Worm (Caenorhabditis elegans): Measurements from ENCODE around the gene Y37E11AL.9.

- no peak for TF ChIP-seq lin-39 (tag; optimal IDR thresholded peaks at IDR 0.05)
- TF ChIP-seq ztf-11 (tag; optimal IDR thresholded peaks at IDR 0.05) = no peak
- TF ChIP-seq ces-1 (GFP tag; optimal IDR thresholded peaks at IDR 0.05) = no peak
- TF ChIP-seq jun-1 (tag; optimal IDR thresholded peaks at IDR 0.05) = no peak
- TF ChIP-seq fos-1 (tag; optimal IDR thresholded peaks at IDR 0.05) = no peak
- TF ChIP-seq lsy-2 (tag; optimal IDR thresholded peaks at IDR 0.05) = no peak
- TF ChIP-seq spr-3 (GFP tag; optimal IDR thresholded peaks at IDR 0.05) = no peak
- no peak for TF ChIP-seq nhr-237 (tag; optimal IDR thresholded peaks at IDR 0.05)
- no peak for TF ChIP-seq php-3 (GFP tag; IDR thresholded peaks at IDR 0.05)
- TF ChIP-seq ama-1 (optimal IDR thresholded peaks at IDR 0.05) = no peak
Measured at ce11 chrIV:3731430-3731829, 31.0 kb upstream of the Y37E11AL.9 start.
